Worm (Caenorhabditis elegans) whole organism, L4/young adult: Measurements from ENCODE around the gene memb-1.

Source experiments
- W03F9.2 ChIP-seq: fragments of 150-350 bp; optimal IDR thresholded peaks from 2 replicates; lab custom pipeline; 2014; ENCODE audit warnings: missing biosample characterization, missing genetic modification characterization
- dao-5 ChIP-seq: sonication (generic microtip); optimal IDR thresholded peaks from 2 replicates; lab custom pipeline; 2016; ENCODE audit warnings: missing genotype, missing genetic modification characterization, moderate library complexity, missing compliant biosample characterization
- him-1 ChIP-seq: sonication (generic microtip); optimal IDR thresholded peaks from 2 replicates; lab custom pipeline; 2016; ENCODE audit warnings: missing genotype, missing genetic modification reagents, missing genetic modification characterization, missing compliant biosample characterization

Gene memb-1

ce11 chrX:9449330-9449729, 8.0 kb upstream of the memb-1 start, which contains the start of gene ZK899.7:
Gene ZK899.7, minus strand, starts transcription at chrX:9449430.
- TF ChIP-seq dao-5 (no peak), him-1 (tag; lab: Kevin White, UChicago) (no peak), W03F9.2 (no peak)

ce11 chrX:9446177-9446694, 4.9 kb upstream of the memb-1 start, which contains the start of gene ZK899.1:
Gene ZK899.1, plus strand, starts transcription at chrX:9446644.
- TF ChIP-seq him-1 (tag; lab: Kevin White, UChicago), result no peak
- TF ChIP-seq W03F9.2, result no peak
- TF ChIP-seq dao-5, result no peak

ce11 chrX:9443871-9444270, 2.5 kb upstream of the memb-1 start:
- TF ChIP-seq dao-5 (no peak), W03F9.2 (no peak), him-1 (tag; lab: Kevin White, UChicago) (no peak)

- TF ChIP-seq dao-5 (no peak), him-1 (tag; lab: Kevin White, UChicago) (no peak), W03F9.2 (no peak)
Measured at ce11 chrX:9436843-9437312, 4.5 kb downstream of the memb-1 start, which contains the start of gene tbb-4. Gene tbb-4, minus strand, starts transcription at chrX:9436893.

- no peak for TF ChIP-seq W03F9.2
- TF ChIP-seq him-1 (tag; lab: Kevin White, UChicago), result no peak
- TF ChIP-seq dao-5, result no peak
Measured at ce11 chrX:9431002-9431482, 10.3 kb downstream of the memb-1 start, which contains the start of gene B0272.3. Gene B0272.3, plus strand, starts transcription at chrX:9431432.

- TF ChIP-seq him-1 (tag; lab: Kevin White, UChicago) (no peak), dao-5 (no peak), W03F9.2 (no peak)
Measured at ce11 chrX:9428059-9428458, 13.3 kb downstream of the memb-1 start, which contains the start of gene B0272.4. Gene B0272.4, plus strand, starts transcription at chrX:9428431.

- TF ChIP-seq W03F9.2 (no peak), him-1 (tag; lab: Kevin White, UChicago) (no peak), dao-5 (no peak)
Measured at ce11 chrX:9417948-9418347, 23.4 kb downstream of the memb-1 start.

ce11 chrX:9417326-9417725, 24.0 kb downstream of the memb-1 start:
- TF ChIP-seq him-1 (tag; lab: Kevin White, UChicago) (no peak), dao-5 (no peak), W03F9.2 (no peak)

ce11 chrX:9411675-9412074, 29.7 kb downstream of the memb-1 start:
- TF ChIP-seq W03F9.2, result no peak
- no peak for TF ChIP-seq dao-5
- TF ChIP-seq him-1 (tag; lab: Kevin White, UChicago), result no peak

- no peak for TF ChIP-seq W03F9.2
- TF ChIP-seq dao-5, result no peak
- TF ChIP-seq him-1 (tag; lab: Kevin White, UChicago), result no peak
Measured at ce11 chrX:9410747-9411146, 30.6 kb downstream of the memb-1 start.

ce11 chrX:9409114-9409513, 32.3 kb downstream of the memb-1 start:
- TF ChIP-seq W03F9.2 (no peak), dao-5 (no peak), him-1 (tag; lab: Kevin White, UChicago) (no peak)

ce11 chrX:9405922-9406321, 35.4 kb downstream of the memb-1 start:
- no peak for TF ChIP-seq W03F9.2
- TF ChIP-seq him-1 (tag; lab: Kevin White, UChicago), result no peak
- TF ChIP-seq dao-5, result no peak

ce11 chrX:9403622-9404255, 37.6 kb downstream of the memb-1 start:
- TF ChIP-seq W03F9.2 (no peak), him-1 (tag; lab: Kevin White, UChicago) (no peak), dao-5 (no peak)

- TF ChIP-seq W03F9.2, result no peak
- TF ChIP-seq him-1 (tag; lab: Kevin White, UChicago), result no peak
- no peak for TF ChIP-seq dao-5
Measured at ce11 chrX:9402464-9402863, 38.9 kb downstream of the memb-1 start.

ce11 chrX:9401963-9402362, 39.4 kb downstream of the memb-1 start:
- no peak for TF ChIP-seq dao-5
- no peak for TF ChIP-seq him-1 (tag; lab: Kevin White, UChicago)
